Fruit fly (Drosophila melanogaster): Measurements from ENCODE around the gene Bet5.

The Bet5 gene

dm6 chr3R:30191047-30191446 lies 11.0 kb downstream of the Bet5 start, which contains the start of gene CG9747:
CG9747 (minus strand) TSS chr3R:30191252.
- TF ChIP-seq Hr96 (GFP tag; optimal IDR thresholded peaks at IDR 0.05) (no peak), tj (GFP tag; optimal IDR thresholded peaks at IDR 0.05) (peak; percentile 90)

dm6 chr3R:30191462-30191874 lies 11.4 kb downstream of the Bet5 start:
- peak; percentile 46 for TF ChIP-seq tj (GFP tag; optimal IDR thresholded peaks at IDR 0.05)
- no peak for TF ChIP-seq CG5204 (GFP tag; optimal IDR thresholded peaks at IDR 0.05)
- TF ChIP-seq CG1620 (GFP tag; optimal IDR thresholded peaks at IDR 0.05) = no peak
- TF ChIP-seq ovo (GFP tag; optimal IDR thresholded peaks at IDR 0.05) = no peak
- TF ChIP-seq cic (GFP tag; optimal IDR thresholded peaks at IDR 0.05) = no peak

- TF ChIP-seq bab1 (GFP tag; optimal IDR thresholded peaks at IDR 0.05) (no peak), ovo (GFP tag; optimal IDR thresholded peaks at IDR 0.05) (no peak), Clk (GFP tag; optimal IDR thresholded peaks at IDR 0.05) (no peak), kay (GFP tag; ENCODE audit: borderline replicate concordance) (no peak), cic (GFP tag; optimal IDR thresholded peaks at IDR 0.05) (no peak), CG7101 (tag; optimal IDR thresholded peaks at IDR 0.05) (no peak), CG1620 (GFP tag; optimal IDR thresholded peaks at IDR 0.05) (no peak)
These were observed 13.8 kb downstream of the Bet5 start for dm6 chr3R:30193826-30194225.

dm6 chr3R:30195606-30196049 lies 15.6 kb downstream of the Bet5 start:
- peak; percentile 54 for TF ChIP-seq CG7101 (tag; optimal IDR thresholded peaks at IDR 0.05)
- peak; percentile 44 for TF ChIP-seq CG1620 (GFP tag; optimal IDR thresholded peaks at IDR 0.05)
- TF ChIP-seq CG7045 (GFP tag; optimal IDR thresholded peaks at IDR 0.05) = no peak
- TF ChIP-seq cnc (optimal IDR thresholded peaks at IDR 0.05) = no peak
- TF ChIP-seq CG11617 (GFP tag; optimal IDR thresholded peaks at IDR 0.05) = peak; percentile 29
- peak; percentile 20 for TF ChIP-seq CG14711 (tag; optimal IDR thresholded peaks at IDR 0.05)
- no peak for TF ChIP-seq kay (GFP tag; ENCODE audit: borderline replicate concordance)
- TF ChIP-seq Mnt (GFP tag; optimal IDR thresholded peaks at IDR 0.05) = peak; percentile 84
- TF ChIP-seq tj (GFP tag; optimal IDR thresholded peaks at IDR 0.05) = no peak
- peak; percentile 22 for TF ChIP-seq Crg-1 (GFP tag; optimal IDR thresholded peaks at IDR 0.05)
- no peak for TF ChIP-seq Hr96 (GFP tag; optimal IDR thresholded peaks at IDR 0.05)
- TF ChIP-seq CG12768 (GFP tag; optimal IDR thresholded peaks at IDR 0.05) = no peak
- no peak for TF ChIP-seq pad (GFP tag; optimal IDR thresholded peaks at IDR 0.05)
- peak; percentile 10 for TF ChIP-seq cic (GFP tag; optimal IDR thresholded peaks at IDR 0.05)
- TF ChIP-seq bab1 (GFP tag; optimal IDR thresholded peaks at IDR 0.05) = peak; percentile 80
- TF ChIP-seq toe (GFP tag; optimal IDR thresholded peaks at IDR 0.05) = no peak
- TF ChIP-seq CG33017 (tag; optimal IDR thresholded peaks at IDR 0.05) = peak; percentile 19

- TF ChIP-seq pad (GFP tag; optimal IDR thresholded peaks at IDR 0.05) (no peak), Mnt (GFP tag; optimal IDR thresholded peaks at IDR 0.05) (no peak), kay (GFP tag; ENCODE audit: borderline replicate concordance) (no peak), cnc (optimal IDR thresholded peaks at IDR 0.05) (no peak), CG1620 (GFP tag; optimal IDR thresholded peaks at IDR 0.05) (no peak), cic (GFP tag; optimal IDR thresholded peaks at IDR 0.05) (no peak), toe (GFP tag; optimal IDR thresholded peaks at IDR 0.05) (no peak), CG14711 (tag; optimal IDR thresholded peaks at IDR 0.05) (no peak), bab1 (GFP tag; optimal IDR thresholded peaks at IDR 0.05) (no peak), Clk (GFP tag; optimal IDR thresholded peaks at IDR 0.05) (no peak), Crg-1 (GFP tag; optimal IDR thresholded peaks at IDR 0.05) (no peak), CG7101 (tag; optimal IDR thresholded peaks at IDR 0.05) (no peak), CG5204 (GFP tag; optimal IDR thresholded peaks at IDR 0.05) (no peak), tj (GFP tag; optimal IDR thresholded peaks at IDR 0.05) (no peak), CG33017 (tag; optimal IDR thresholded peaks at IDR 0.05) (no peak), CG7045 (GFP tag; optimal IDR thresholded peaks at IDR 0.05) (no peak), CG11617 (GFP tag; optimal IDR thresholded peaks at IDR 0.05) (no peak), ovo (GFP tag; optimal IDR thresholded peaks at IDR 0.05) (no peak), Hr96 (GFP tag; optimal IDR thresholded peaks at IDR 0.05) (no peak), CG12768 (GFP tag; optimal IDR thresholded peaks at IDR 0.05) (no peak)
These were observed 16.1 kb downstream of the Bet5 start, which contains the start of gene CG15531 for dm6 chr3R:30196128-30196527. CG15531 (minus strand) TSS chr3R:30196228.

- TF ChIP-seq Hr96 (GFP tag; optimal IDR thresholded peaks at IDR 0.05) (no peak), ovo (GFP tag; optimal IDR thresholded peaks at IDR 0.05) (no peak), kay (GFP tag; ENCODE audit: borderline replicate concordance) (no peak), CG14711 (tag; optimal IDR thresholded peaks at IDR 0.05) (no peak), CG33017 (tag; optimal IDR thresholded peaks at IDR 0.05) (no peak), CG7101 (tag; optimal IDR thresholded peaks at IDR 0.05) (no peak), CG7045 (GFP tag; optimal IDR thresholded peaks at IDR 0.05) (no peak), cic (GFP tag; optimal IDR thresholded peaks at IDR 0.05) (no peak)
These were observed 17.8 kb downstream of the Bet5 start for dm6 chr3R:30197796-30198195.

dm6 chr3R:30198793-30199192 lies 18.8 kb downstream of the Bet5 start:
- TF ChIP-seq cic (GFP tag; optimal IDR thresholded peaks at IDR 0.05) = no peak
- no peak for TF ChIP-seq CG5204 (GFP tag; optimal IDR thresholded peaks at IDR 0.05)
- no peak for TF ChIP-seq Clk (GFP tag; optimal IDR thresholded peaks at IDR 0.05)
- TF ChIP-seq CG1620 (GFP tag; optimal IDR thresholded peaks at IDR 0.05) = no peak
- no peak for TF ChIP-seq ovo (GFP tag; optimal IDR thresholded peaks at IDR 0.05)
- no peak for TF ChIP-seq Hr96 (GFP tag; optimal IDR thresholded peaks at IDR 0.05)
- TF ChIP-seq CG33017 (tag; optimal IDR thresholded peaks at IDR 0.05) = no peak
- TF ChIP-seq tj (GFP tag; optimal IDR thresholded peaks at IDR 0.05) = no peak
- no peak for TF ChIP-seq CG7045 (GFP tag; optimal IDR thresholded peaks at IDR 0.05)
- TF ChIP-seq bab1 (GFP tag; optimal IDR thresholded peaks at IDR 0.05) = no peak
- no peak for TF ChIP-seq toe (GFP tag; optimal IDR thresholded peaks at IDR 0.05)
